Worm (Caenorhabditis elegans): ENCODE results near the gene C06A8.6.

ce11 chrII:7819359-7819758 is 47.1 kb downstream of the C06A8.6 start:
- TF ChIP-seq elt-1 (tag; optimal IDR thresholded peaks at IDR 0.05) (no peak), nhr-25 (tag; optimal IDR thresholded peaks at IDR 0.05) (no peak), lin-15B (tag; optimal IDR thresholded peaks at IDR 0.05) (no peak), nhr-237 (tag; optimal IDR thresholded peaks at IDR 0.05) (no peak), egl-27 (tag; optimal IDR thresholded peaks at IDR 0.05) (no peak), sea-2 (GFP tag; optimal IDR thresholded peaks at IDR 0.05) (no peak), fkh-10 (GFP tag; optimal IDR thresholded peaks at IDR 0.05) (no peak)

All from whole organism, L3 larva.